Fruit fly (Drosophila melanogaster) whole organism, adult: Measurements from ENCODE around the gene CG6843.

Source experiments
- CG14711 ChIP-seq: fragments of 200-800 bp; sonication (Bioruptor generic); optimal IDR thresholded peaks from 2 replicates; lab custom pipeline; 2018; ENCODE audit warnings: missing biosample characterization, mild to moderate bottlenecking, missing genetic modification characterization, moderate library complexity
- cic ChIP-seq: fragments of 200-800 bp; sonication (Bioruptor generic); optimal IDR thresholded peaks from 2 replicates; lab custom pipeline; 2017; ENCODE audit warnings: missing biosample characterization, mild to moderate bottlenecking, missing genetic modification characterization, moderate library complexity

DNA sequence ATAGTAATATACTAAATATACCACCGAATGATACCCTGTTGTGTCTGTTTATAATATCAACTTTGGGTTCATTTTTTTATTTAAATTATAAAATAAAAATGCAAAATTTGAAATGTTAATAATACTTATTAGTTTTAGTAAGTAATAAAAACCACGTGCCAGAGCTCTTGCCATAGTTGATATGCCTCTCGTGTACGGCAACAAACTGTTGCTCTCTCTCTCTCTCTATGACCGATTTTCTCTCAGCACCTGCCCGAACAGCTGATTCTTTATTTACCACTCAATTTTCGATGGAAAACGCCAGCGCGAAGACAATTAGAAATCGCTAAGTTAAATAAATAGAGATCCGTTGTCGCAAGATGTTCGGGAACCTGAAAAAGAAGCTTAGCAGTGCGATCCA, 33.9 kb upstream of the CG6843 start, which contains the start of gene Dysb:
- peak; percentile 80 for TF ChIP-seq CG14711 (tag; lab: Kevin White, UChicago)
- peak; percentile 52 for TF ChIP-seq cic (GFP tag; lab: Kevin White, UChicago)
